Worm (Caenorhabditis elegans): Measurements from ENCODE around the gene phg-1.

- TF ChIP-seq sox-4 (tag; optimal IDR thresholded peaks at IDR 0.05): no peak
- TF ChIP-seq elt-3 (tag; optimal IDR thresholded peaks at IDR 0.05): no peak
- no peak for TF ChIP-seq ama-1 (optimal IDR thresholded peaks at IDR 0.05)
These were observed 26.7 kb downstream of the phg-1 start for ce11 chrII:10164137-10164536.

All from whole organism, L1 larva.